Worm (Caenorhabditis elegans) whole organism, L2 larva: ENCODE measurements around the gene C28D4.10.

ENCODE experiments used
- nhr-11 ChIP-seq: fragments of 150-350 bp; optimal IDR thresholded peaks from 2 replicates; lab custom pipeline; 2014; ENCODE audit warnings: missing biosample characterization, missing genetic modification characterization
- nhr-12 ChIP-seq: fragments of 150-350 bp; optimal IDR thresholded peaks from 2 replicates; lab custom pipeline; 2014; ENCODE audit warnings: missing biosample characterization, missing genetic modification characterization
- snpc-4 ChIP-seq: fragments of 150-350 bp; optimal IDR thresholded peaks from 2 replicates; lab custom pipeline; 2014; ENCODE audit warnings: missing biosample characterization, missing genetic modification characterization
- unc-39 ChIP-seq: fragments of 150-350 bp; optimal IDR thresholded peaks from 2 replicates; lab custom pipeline; 2014; ENCODE audit warnings: missing biosample characterization, missing genetic modification characterization
- unc-62 ChIP-seq: fragments of 150-350 bp; optimal IDR thresholded peaks from 2 replicates; lab custom pipeline; 2014; ENCODE audit warnings: missing biosample characterization, missing genetic modification reagents, missing genetic modification characterization
- zag-1 ChIP-seq: fragments of 150-350 bp; optimal IDR thresholded peaks from 2 replicates; lab custom pipeline; 2014; ENCODE audit warnings: missing biosample characterization, missing genetic modification characterization

- TF ChIP-seq zag-1: no peak
- TF ChIP-seq unc-62 (GFP tag; lab: Kevin White, UChicago): no peak
- TF ChIP-seq nhr-11 (tag; lab: Kevin White, UChicago): no peak
- no peak for TF ChIP-seq snpc-4 (tag; lab: Kevin White, UChicago)
- TF ChIP-seq nhr-12 (tag; lab: Kevin White, UChicago): no peak
- TF ChIP-seq unc-39 (tag; lab: Kevin White, UChicago): no peak
These were observed at the start of gene C28D4.10 for ce11 chrIV:9738194-9738593.
